Fruit fly (Drosophila melanogaster) whole organism, embryonic: ENCODE measurements around the gene CG11905.

Source experiments
- Ada2b ChIP-seq: fragments of 200-800 bp; sonication (Bioruptor generic); IDR thresholded peaks from 2 replicates; pipeline ENCODE4 v1.3.6; 2022; ENCODE audit warnings: missing biosample characterization, missing genetic modification characterization
- Atf6 ChIP-seq: fragments of 200-800 bp; sonication (Bioruptor generic); IDR thresholded peaks from 2 replicates; pipeline ENCODE4 v1.3.6; 2022; ENCODE audit warnings: missing biosample characterization, missing genetic modification characterization
- Blimp-1 ChIP-seq: fragments of 200-800 bp; sonication (Bioruptor generic); optimal IDR thresholded peaks from 3 replicates; lab custom pipeline; 2018; ENCODE audit warnings: missing biosample characterization, missing genetic modification characterization, mild to moderate bottlenecking, moderate library complexity, missing genetic modification reagents
- CG10147 ChIP-seq: fragments of 200-800 bp; sonication (Bioruptor generic); optimal IDR thresholded peaks from 2 replicates; lab custom pipeline; 2019; ENCODE audit warnings: missing biosample characterization, mild to moderate bottlenecking, missing genetic modification characterization, moderate library complexity
- CG10209 ChIP-seq: fragments of 200-800 bp; sonication (Bioruptor generic); optimal IDR thresholded peaks from 3 replicates; lab custom pipeline; 2017; ENCODE audit warnings: missing biosample characterization, mild to moderate bottlenecking, missing genetic modification characterization, missing genetic modification reagents
- CG10366 ChIP-seq: fragments of 200-800 bp; sonication (Bioruptor generic); IDR thresholded peaks from 2 replicates; pipeline ENCODE4 v1.3.6; 2022; ENCODE audit warnings: missing biosample characterization, missing genetic modification characterization
- CG10979 ChIP-seq: fragments of 200-800 bp; sonication (Bioruptor generic); optimal IDR thresholded peaks from 2 replicates; lab custom pipeline; 2018; ENCODE audit warnings: missing biosample characterization, mild to moderate bottlenecking, missing genetic modification characterization, moderate library complexity
- CG11695 ChIP-seq: fragments of 200-800 bp; sonication (Bioruptor generic); IDR thresholded peaks from 3 replicates; pipeline ENCODE4 v1.3.6; 2022; ENCODE audit warnings: missing biosample characterization, missing genetic modification characterization
- CG12104 ChIP-seq: fragments of 200-800 bp; sonication (Bioruptor generic); optimal IDR thresholded peaks from 3 replicates; lab custom pipeline; 2016; ENCODE audit warnings: missing biosample characterization, missing genetic modification characterization
- CG12659 ChIP-seq: fragments of 200-800 bp; sonication (Bioruptor generic); optimal IDR thresholded peaks from 3 replicates; lab custom pipeline; 2017; ENCODE audit warnings: mild to moderate bottlenecking, missing biosample characterization, missing genetic modification reagents, missing genetic modification characterization
- CG13424 ChIP-seq: fragments of 200-800 bp; sonication (Bioruptor generic); optimal IDR thresholded peaks from 2 replicates; lab custom pipeline; 2019; ENCODE audit warnings: missing biosample characterization, mild to moderate bottlenecking, missing genetic modification characterization, moderate library complexity
- CG13775 ChIP-seq: fragments of 200-800 bp; sonication (Bioruptor generic); optimal IDR thresholded peaks from 3 replicates; lab custom pipeline; 2017; ENCODE audit warnings: missing biosample characterization, mild to moderate bottlenecking, missing genetic modification characterization
- CG14014 ChIP-seq: fragments of 200-800 bp; sonication (Bioruptor generic); IDR thresholded peaks from 2 replicates; pipeline ENCODE4 v1.3.6; 2022; ENCODE audit warnings: missing biosample characterization, missing genetic modification characterization
- CG14050 ChIP-seq: fragments of 200-800 bp; sonication (Bioruptor generic); IDR thresholded peaks from 3 replicates; pipeline ENCODE4 v1.3.6; 2022; ENCODE audit warnings: missing biosample characterization, missing genetic modification characterization
- CG17359 ChIP-seq: fragments of 200-800 bp; sonication (Bioruptor generic); optimal IDR thresholded peaks from 3 replicates; lab custom pipeline; 2018; ENCODE audit warnings: missing biosample characterization, mild to moderate bottlenecking, missing genetic modification characterization, moderate library complexity
- CG2678 ChIP-seq: fragments of 200-800 bp; sonication (Bioruptor generic); optimal IDR thresholded peaks from 3 replicates; lab custom pipeline; 2019; ENCODE audit warnings: missing biosample characterization, mild to moderate bottlenecking, missing genetic modification characterization, moderate library complexity
- CG31365 ChIP-seq: fragments of 200-800 bp; sonication (Bioruptor generic); optimal IDR thresholded peaks from 2 replicates; lab custom pipeline; 2018; ENCODE audit warnings: missing biosample characterization, mild to moderate bottlenecking, missing genetic modification characterization
- CG4328 ChIP-seq: fragments of 200-800 bp; sonication (Bioruptor generic); optimal IDR thresholded peaks from 3 replicates; lab custom pipeline; 2017; ENCODE audit warnings: missing biosample characterization, missing genetic modification reagents, missing genetic modification characterization
- CG4424 ChIP-seq: fragments of 200-800 bp; sonication (Bioruptor generic); optimal IDR thresholded peaks from 3 replicates; lab custom pipeline; 2016; ENCODE audit warnings: missing biosample characterization, missing genetic modification characterization
- CG6683 ChIP-seq: fragments of 200-800 bp; sonication (Bioruptor generic); optimal IDR thresholded peaks from 2 replicates; lab custom pipeline; 2017; ENCODE audit warnings: missing biosample characterization, mild to moderate bottlenecking, missing genetic modification characterization, missing genetic modification reagents
- Drgx ChIP-seq: fragments of 200-800 bp; sonication (Bioruptor generic); IDR thresholded peaks from 2 replicates; pipeline ENCODE4 v1.3.6; 2022; ENCODE audit warnings: missing biosample characterization, missing genetic modification characterization
- HHEX ChIP-seq: fragments of 200-800 bp; sonication (Bioruptor generic); optimal IDR thresholded peaks from 3 replicates; lab custom pipeline; 2017; ENCODE audit warnings: missing biosample characterization, mild to moderate bottlenecking, missing genetic modification characterization, missing genetic modification reagents
- Hmr ChIP-seq: fragments of 200-800 bp; sonication (Bioruptor generic); optimal IDR thresholded peaks from 3 replicates; lab custom pipeline; 2017; ENCODE audit warnings: mild to moderate bottlenecking, missing biosample characterization, missing genetic modification reagents, missing genetic modification characterization
- Hr39 ChIP-seq: fragments of >200 bp; optimal IDR thresholded peaks from 2 replicates; lab custom pipeline; 2017
- Oli ChIP-seq: fragments of 200-800 bp; sonication (Bioruptor generic); optimal IDR thresholded peaks from 2 replicates; lab custom pipeline; 2018; ENCODE audit warnings: missing biosample characterization, mild to moderate bottlenecking, missing genetic modification characterization, moderate library complexity
- Poxn ChIP-seq: fragments of 200-800 bp; sonication (Bioruptor generic); IDR thresholded peaks from 2 replicates; pipeline ENCODE4 v1.3.6; 2022; ENCODE audit warnings: missing biosample characterization, missing genetic modification characterization
- Ptx1 ChIP-seq: fragments of 200-800 bp; sonication (Bioruptor generic); IDR thresholded peaks from 2 replicates; pipeline ENCODE4 v1.3.6; 2022; ENCODE audit warnings: missing biosample characterization, missing genetic modification characterization
- Sox102F ChIP-seq: fragments of 200-800 bp; sonication (Bioruptor generic); optimal IDR thresholded peaks from 2 replicates; lab custom pipeline; 2018; ENCODE audit warnings: missing biosample characterization, mild to moderate bottlenecking, missing genetic modification characterization, moderate library complexity
- Vsx1 ChIP-seq: fragments of 200-800 bp; sonication (Bioruptor generic); optimal IDR thresholded peaks from 2 replicates; lab custom pipeline; 2017; ENCODE audit warnings: missing biosample characterization, mild to moderate bottlenecking, missing genetic modification characterization, missing genetic modification reagents
- ap ChIP-seq: fragments of 200-800 bp; sonication (Bioruptor generic); IDR thresholded peaks from 2 replicates; pipeline ENCODE4 v1.3.6; 2022; ENCODE audit warnings: missing biosample characterization, missing genetic modification characterization
- bsh ChIP-seq, 2 experiments: fragments of 200-800 bp; sonication (Bioruptor generic); optimal IDR thresholded peaks; 2 replicates each; lab custom pipeline; 2017 to 2018; ENCODE audit warnings: mild to moderate bottlenecking in 2 of 2, missing biosample characterization in 2 of 2, missing genetic modification characterization in 2 of 2, moderate library complexity in 1 of 2
- corto ChIP-seq: fragments of 200-800 bp; sonication (Bioruptor generic); optimal IDR thresholded peaks from 2 replicates; lab custom pipeline; 2016; ENCODE audit warnings: missing biosample characterization, mild to moderate bottlenecking, missing genetic modification characterization, moderate library complexity
- crol ChIP-seq: fragments of 200-800 bp; sonication (Bioruptor generic); IDR thresholded peaks from 2 replicates; pipeline ENCODE4 v1.3.6; 2022; ENCODE audit warnings: missing biosample characterization, missing genetic modification characterization
- dmrt99B ChIP-seq: fragments of 200-800 bp; sonication (Bioruptor generic); optimal IDR thresholded peaks from 2 replicates; lab custom pipeline; 2018; ENCODE audit warnings: missing biosample characterization, mild to moderate bottlenecking, missing genetic modification characterization, moderate library complexity
- emc ChIP-seq: fragments of 200-800 bp; sonication (Bioruptor generic); optimal IDR thresholded peaks from 2 replicates; lab custom pipeline; 2016; ENCODE audit warnings: missing biosample characterization, missing genetic modification characterization
- fd96Cb ChIP-seq: fragments of 200-800 bp; sonication (Bioruptor generic); optimal IDR thresholded peaks from 2 replicates; lab custom pipeline; 2018; ENCODE audit warnings: missing biosample characterization, mild to moderate bottlenecking, missing genetic modification characterization, moderate library complexity
- fu2 ChIP-seq: fragments of 200-800 bp; sonication (Bioruptor generic); optimal IDR thresholded peaks from 2 replicates; lab custom pipeline; 2016; ENCODE audit warnings: missing biosample characterization, missing genetic modification characterization
- gem ChIP-seq: fragments of 200-800 bp; sonication (Bioruptor generic); optimal IDR thresholded peaks from 2 replicates; lab custom pipeline; 2019; ENCODE audit warnings: missing biosample characterization, mild to moderate bottlenecking, missing genetic modification characterization, moderate library complexity
- ind ChIP-seq: fragments of 200-800 bp; sonication (Bioruptor generic); optimal IDR thresholded peaks from 3 replicates; lab custom pipeline; 2016; ENCODE audit warnings: missing biosample characterization, missing genetic modification characterization
- jigr1 ChIP-seq: fragments of 200-800 bp; sonication (Bioruptor generic); IDR thresholded peaks from 3 replicates; pipeline ENCODE4 v1.3.6; 2022; ENCODE audit warnings: missing biosample characterization, missing genetic modification characterization
- lab ChIP-seq: fragments of 200-800 bp; sonication (Bioruptor generic); optimal IDR thresholded peaks from 3 replicates; lab custom pipeline; 2017; ENCODE audit warnings: missing biosample characterization, missing genetic modification characterization, mild to moderate bottlenecking, moderate library complexity, missing genetic modification reagents
- phol ChIP-seq: fragments of 200-800 bp; sonication (Bioruptor generic); optimal IDR thresholded peaks from 3 replicates; lab custom pipeline; 2018; ENCODE audit warnings: missing biosample characterization, mild to moderate bottlenecking, missing genetic modification characterization, moderate library complexity
- prd ChIP-seq, 3 experiments: fragments of >200 bp in 2 of 3; fragments of 200-800 bp in 1 of 3; sonication (Bioruptor generic) in 1 of 3; optimal IDR thresholded peaks in 2 of 3; IDR thresholded peaks in 1 of 3; 2 replicates in 2 of 3; 3 replicates in 1 of 3; pipeline versions ENCODE4 v1.3.6 to Lab custom; 2017 to 2022; ENCODE audit warnings: missing biosample characterization in 1 of 3, missing genetic modification characterization in 1 of 3
- row ChIP-seq: fragments of 200-800 bp; sonication (Bioruptor generic); IDR thresholded peaks from 3 replicates; pipeline ENCODE4 v1.3.6; 2022; ENCODE audit warnings: missing biosample characterization, missing genetic modification characterization
- run ChIP-seq: fragments of 200-800 bp; sonication (Bioruptor generic); optimal IDR thresholded peaks from 3 replicates; lab custom pipeline; 2018; ENCODE audit warnings: missing biosample characterization, mild to moderate bottlenecking, missing genetic modification characterization
- sd ChIP-seq: fragments of 200-800 bp; sonication (Bioruptor generic); optimal IDR thresholded peaks from 3 replicates; lab custom pipeline; 2018; ENCODE audit warnings: missing biosample characterization, mild to moderate bottlenecking, missing genetic modification characterization, moderate library complexity
- sug ChIP-seq: fragments of 200-800 bp; optimal IDR thresholded peaks from 2 replicates; lab custom pipeline; 2019; ENCODE audit warnings: missing biosample characterization, mild to moderate bottlenecking, missing genetic modification characterization, moderate library complexity
- wor ChIP-seq: fragments of 200-800 bp; sonication (Bioruptor generic); IDR thresholded peaks from 2 replicates; pipeline ENCODE4 v1.3.6; 2022; ENCODE audit warnings: missing biosample characterization, missing genetic modification characterization
- zfh1 ChIP-seq: fragments of 200-800 bp; sonication (Bioruptor generic); IDR thresholded peaks from 3 replicates; pipeline ENCODE4 v1.3.6; 2022; ENCODE audit warnings: missing biosample characterization, missing genetic modification characterization

The CG11905 gene

dm6 chr3L:16893647-16894046, 41.7 kb downstream of the CG11905 start (continued):
- TF ChIP-seq Hmr (GFP tag; lab: Kevin White, UChicago) (peak; percentile 31), lab (GFP tag; lab: Kevin White, UChicago) (peak; percentile 64), HHEX (GFP tag; lab: Kevin White, UChicago) (peak; percentile 19), phol (peak; percentile 2), CG10366 (GFP tag; lab: Robert Waterston, UW) (peak; percentile 26; the same call in 1 of the 2 replicates), Oli (peak; percentile 1), CG17359 (peak; percentile 10), Atf6 (peak; percentile 10; the same call in 1 of the 2 replicates), CG6683 (GFP tag; lab: Kevin White, UChicago) (no peak), sug (tag; lab: Kevin White, UChicago) (peak; percentile 17), CG12659 (GFP tag; lab: Kevin White, UChicago) (peak; percentile 18), Sox102F (GFP tag; lab: Kevin White, UChicago) (peak; percentile 22), CG13424 (tag; lab: Kevin White, UChicago) (peak; percentile 32), CG10209 (peak; percentile 9), CG11695 (GFP tag; lab: Robert Waterston, UW) (peak; percentile 59; the same call in 2 of the 3 replicates), CG14050 (no peak), CG10147 (GFP tag; lab: Kevin White, UChicago) (no peak), CG13775 (GFP tag; lab: Kevin White, UChicago) (no peak), sd (tag; lab: Kevin White, UChicago) (no peak)

dm6 chr3L:16892728-16893271, 42.5 kb downstream of the CG11905 start:
- TF ChIP-seq run (tag; lab: Kevin White, UChicago) (no peak), ap (GFP tag; lab: Robert Waterston, UW) (no peak), CG31365 (tag; lab: Kevin White, UChicago) (no peak), fu2 (GFP tag; lab: Kevin White, UChicago) (no peak), CG10979 (tag; lab: Kevin White, UChicago) (peak; percentile 14), Ada2b (no peak), dmrt99B (peak; percentile 35), prd (optimal IDR thresholded peaks at IDR 0.05; lab: Kevin White, UChicago) (no peak), prd (GFP tag; IDR thresholded peaks at IDR 0.05; lab: Robert Waterston, UW) (peak; percentile 41; the same call in 1 of the 3 replicates), row (GFP tag; lab: Robert Waterston, UW) (0 out of 3 replicates have a peak, but pooled peaks have one; percentile 16), wor (GFP tag; lab: Robert Waterston, UW) (no peak), Vsx1 (GFP tag; lab: Kevin White, UChicago) (no peak), Hr39 (no peak), Drgx (peak; percentile 63; the same call in 1 of the 2 replicates), corto (GFP tag; lab: Kevin White, UChicago) (no peak), bsh (GFP tag; optimal IDR thresholded peaks at IDR 0.05; lab: Kevin White, UChicago) (peak in 1 of 2 experiments; percentile 58), CG2678 (tag; lab: Kevin White, UChicago) (peak; percentile 21), CG4424 (GFP tag; lab: Kevin White, UChicago) (no peak), gem (tag; lab: Kevin White, UChicago) (peak; percentile 35), CG12104 (GFP tag; lab: Kevin White, UChicago) (no peak), Ptx1 (GFP tag; lab: Robert Waterston, UW) (0 out of 2 replicates have a peak, but pooled peaks have one; percentile 9), ind (no peak), CG4328 (GFP tag; lab: Kevin White, UChicago) (no peak), CG14014 (GFP tag; lab: Robert Waterston, UW) (no peak), Sox102F (GFP tag; lab: Kevin White, UChicago) (peak; percentile 37), Blimp-1 (GFP tag; lab: Kevin White, UChicago) (peak; percentile 60), Poxn (GFP tag; lab: Robert Waterston, UW) (no peak), jigr1 (GFP tag; lab: Robert Waterston, UW) (no peak), fd96Cb (peak; percentile 24), crol (no peak; the same call in 1 of the 2 replicates), emc (GFP tag; lab: Kevin White, UChicago) (no peak), zfh1 (GFP tag; lab: Robert Waterston, UW) (peak; percentile 26; the same call in 1 of the 3 replicates)
